Worm (Caenorhabditis elegans) whole organism, early embryonic: ENCODE measurements around the gene col-157.

Source experiments
- B0310.2 ChIP-seq: sonication (generic microtip); optimal IDR thresholded peaks from 2 replicates; lab custom pipeline; 2016; ENCODE audit warnings: mild to moderate bottlenecking, missing genetic modification characterization, missing compliant biosample characterization
- ama-1 ChIP-seq: fragments of 150-350 bp; optimal IDR thresholded peaks from 2 replicates; lab custom pipeline; 2014
- ceh-13 ChIP-seq: fragments of 200-800 bp; sonication (Bioruptor generic); optimal IDR thresholded peaks from 2 replicates; lab custom pipeline; 2018; ENCODE audit warnings: mild to moderate bottlenecking, missing genetic modification characterization, missing compliant biosample characterization
- ceh-36 ChIP-seq: sonication (generic microtip); optimal IDR thresholded peaks from 2 replicates; lab custom pipeline; 2016; ENCODE audit warnings: missing genetic modification characterization, inconsistent platforms, missing compliant biosample characterization
- ets-7 ChIP-seq: sonication (generic microtip); optimal IDR thresholded peaks from 2 replicates; lab custom pipeline; 2016; ENCODE audit warnings: missing genotype, missing genetic modification characterization, missing compliant biosample characterization
- flt-1 ChIP-seq: fragments of 200-800 bp; sonication (Bioruptor generic); IDR thresholded peaks from 2 replicates; pipeline ENCODE4 v1.3.6; 2022; ENCODE audit warnings: missing genetic modification characterization, missing compliant biosample characterization
- hmbx-1 ChIP-seq: sonication (generic microtip); optimal IDR thresholded peaks from 2 replicates; lab custom pipeline; 2016; ENCODE audit warnings: mild to moderate bottlenecking, missing genetic modification characterization, missing compliant biosample characterization
- hnd-1 ChIP-seq: sonication (generic microtip); optimal IDR thresholded peaks from 2 replicates; lab custom pipeline; 2016; ENCODE audit warnings: missing genetic modification characterization, missing compliant biosample characterization
- pes-1 ChIP-seq: fragments of 200-800 bp; sonication (Bioruptor generic); IDR thresholded peaks from 2 replicates; pipeline ENCODE4 v1.3.6; 2022; ENCODE audit warnings: missing genetic modification reagents, missing genetic modification characterization, missing compliant biosample characterization
- scrt-1 ChIP-seq: fragments of 200-800 bp; sonication (Bioruptor generic); IDR thresholded peaks from 2 replicates; pipeline ENCODE4 v1.3.6; 2022; ENCODE audit warnings: missing genetic modification characterization, missing compliant biosample characterization
- tbx-11 ChIP-seq: fragments of 200-800 bp; sonication (Bioruptor generic); IDR thresholded peaks from 2 replicates; pipeline ENCODE4 v1.3.6; 2022; ENCODE audit warnings: missing genetic modification characterization, missing compliant biosample characterization

- TF ChIP-seq ama-1 (lab: Kevin White, UChicago) (no peak), ceh-36 (tag; lab: Kevin White, UChicago) (no peak), flt-1 (GFP tag; lab: Robert Waterston, UW) (no peak), scrt-1 (GFP tag; lab: Robert Waterston, UW) (no peak), ceh-13 (GFP tag; lab: Kevin White, UChicago) (no peak), B0310.2 (no peak), hmbx-1 (no peak), hnd-1 (tag; lab: Kevin White, UChicago) (no peak), pes-1 (GFP tag; lab: Robert Waterston, UW) (no peak), tbx-11 (GFP tag; lab: Robert Waterston, UW) (no peak), ets-7 (tag; lab: Kevin White, UChicago) (no peak)
Measured at ce11 chrV:11435242-11435641, 48.6 kb upstream of the col-157 start.
